Fruit fly (Drosophila melanogaster) whole organism, embryonic: ENCODE measurements around the gene CG7362.
A peak's percentile ranks its signal among the peaks of the same experiment; 100 is the strongest.

Experiments
- Blimp-1 ChIP-seq: fragments of 200-800 bp; sonication (Bioruptor generic); optimal IDR thresholded peaks from 3 replicates; lab custom pipeline; 2018; ENCODE audit warnings: missing biosample characterization, missing genetic modification characterization, mild to moderate bottlenecking, moderate library complexity, missing genetic modification reagents
- CG10462 ChIP-seq: fragments of 200-800 bp; sonication (Bioruptor generic); optimal IDR thresholded peaks from 2 replicates; lab custom pipeline; 2016; ENCODE audit warnings: missing biosample characterization, missing genetic modification characterization
- CG12104 ChIP-seq: fragments of 200-800 bp; sonication (Bioruptor generic); optimal IDR thresholded peaks from 3 replicates; lab custom pipeline; 2016; ENCODE audit warnings: missing biosample characterization, missing genetic modification characterization
- CG12236 ChIP-seq: fragments of 200-800 bp; sonication (Bioruptor generic); optimal IDR thresholded peaks from 2 replicates; lab custom pipeline; 2016; ENCODE audit warnings: missing biosample characterization, missing genetic modification characterization
- CG13894 ChIP-seq: fragments of 200-800 bp; sonication (Bioruptor generic); optimal IDR thresholded peaks from 3 replicates; lab custom pipeline; 2018; ENCODE audit warnings: missing biosample characterization, mild to moderate bottlenecking, missing genetic modification characterization, moderate library complexity
- CG14050 ChIP-seq: fragments of 200-800 bp; sonication (Bioruptor generic); IDR thresholded peaks from 3 replicates; pipeline ENCODE4 v1.3.6; 2022; ENCODE audit warnings: missing biosample characterization, missing genetic modification characterization
- CG14441 ChIP-seq: fragments of 200-800 bp; sonication (Bioruptor generic); IDR thresholded peaks from 2 replicates; pipeline ENCODE4 v1.3.6; 2022; ENCODE audit warnings: missing biosample characterization, missing genetic modification characterization
- CG14710 ChIP-seq: fragments of 200-800 bp; sonication (Bioruptor generic); optimal IDR thresholded peaks from 3 replicates; lab custom pipeline; 2019; ENCODE audit warnings: missing biosample characterization, mild to moderate bottlenecking, missing genetic modification characterization, moderate library complexity
- CG15269 ChIP-seq: fragments of 200-800 bp; sonication (Bioruptor generic); optimal IDR thresholded peaks from 2 replicates; lab custom pipeline; 2018; ENCODE audit warnings: missing biosample characterization, mild to moderate bottlenecking, missing genetic modification characterization, moderate library complexity
- CG1603 ChIP-seq: fragments of 200-800 bp; sonication (Bioruptor generic); optimal IDR thresholded peaks from 2 replicates; lab custom pipeline; 2019; ENCODE audit warnings: missing biosample characterization, mild to moderate bottlenecking, missing genetic modification characterization, moderate library complexity
- CG17829 ChIP-seq: fragments of 200-800 bp; optimal IDR thresholded peaks from 2 replicates; lab custom pipeline; 2019; ENCODE audit warnings: missing biosample characterization, mild to moderate bottlenecking, missing genetic modification characterization, moderate library complexity
- CG2120 ChIP-seq: fragments of 200-800 bp; sonication (Bioruptor generic); optimal IDR thresholded peaks from 3 replicates; lab custom pipeline; 2016; ENCODE audit warnings: missing biosample characterization, missing genetic modification characterization
- CG30431 ChIP-seq: fragments of 200-800 bp; sonication (Bioruptor generic); optimal IDR thresholded peaks from 2 replicates; lab custom pipeline; 2017; ENCODE audit warnings: missing biosample characterization, missing genetic modification characterization
- CG3726 ChIP-seq: fragments of 200-800 bp; sonication (Bioruptor generic); IDR thresholded peaks from 3 replicates; pipeline ENCODE4, ENCODE4 v1.3.6; 2022; ENCODE audit warnings: missing biosample characterization, missing genetic modification characterization
- CG42726 ChIP-seq: fragments of 200-800 bp; sonication (Bioruptor generic); IDR thresholded peaks from 2 replicates; pipeline ENCODE4 v1.3.6; 2022; ENCODE audit warnings: missing biosample characterization, missing genetic modification characterization; ENCODE audit not compliant: partially characterized antibody
- CG4328 ChIP-seq: fragments of 200-800 bp; sonication (Bioruptor generic); optimal IDR thresholded peaks from 3 replicates; lab custom pipeline; 2017; ENCODE audit warnings: missing biosample characterization, missing genetic modification reagents, missing genetic modification characterization
- CG4360 ChIP-seq: fragments of 200-800 bp; sonication (Bioruptor generic); IDR thresholded peaks from 2 replicates; pipeline ENCODE4 v1.3.6; 2022; ENCODE audit warnings: missing biosample characterization, missing genetic modification characterization
- CG4820 ChIP-seq: fragments of 200-800 bp; sonication (Bioruptor generic); optimal IDR thresholded peaks from 3 replicates; lab custom pipeline; 2016; ENCODE audit warnings: missing biosample characterization, missing genetic modification characterization
- CHES-1-like ChIP-seq: fragments of 200-800 bp; sonication (Bioruptor generic); optimal IDR thresholded peaks from 2 replicates; lab custom pipeline; 2016; ENCODE audit warnings: missing biosample characterization, missing genetic modification characterization
- Dip3 ChIP-seq: fragments of 200-800 bp; sonication (Bioruptor generic); optimal IDR thresholded peaks from 3 replicates; lab custom pipeline; 2016; ENCODE audit warnings: missing biosample characterization, missing genetic modification characterization
- HmgD ChIP-seq: fragments of 200-800 bp; sonication (Bioruptor generic); optimal IDR thresholded peaks from 3 replicates; lab custom pipeline; 2016; ENCODE audit warnings: missing biosample characterization, missing genetic modification characterization
- Hmr ChIP-seq: fragments of 200-800 bp; sonication (Bioruptor generic); optimal IDR thresholded peaks from 3 replicates; lab custom pipeline; 2017; ENCODE audit warnings: mild to moderate bottlenecking, missing biosample characterization, missing genetic modification reagents, missing genetic modification characterization
- Meics ChIP-seq: fragments of 200-800 bp; sonication (Bioruptor generic); optimal IDR thresholded peaks from 2 replicates; lab custom pipeline; 2017; ENCODE audit warnings: missing biosample characterization, mild to moderate bottlenecking, missing genetic modification characterization
- NC2β ChIP-seq: fragments of 200-800 bp; sonication (Bioruptor generic); optimal IDR thresholded peaks from 2 replicates; lab custom pipeline; 2016; ENCODE audit warnings: missing biosample characterization, missing genetic modification characterization
- Pdp1 ChIP-seq, 2 experiments: fragments of 200-800 bp; sonication (Bioruptor generic); optimal IDR thresholded peaks; 3 replicates each; lab custom pipeline; 2016; ENCODE audit warnings: missing biosample characterization in 2 of 2, missing genetic modification characterization in 2 of 2, mild to moderate bottlenecking in 1 of 2, moderate library complexity in 1 of 2
- Sry-β ChIP-seq: fragments of 200-800 bp; sonication (Bioruptor generic); optimal IDR thresholded peaks from 2 replicates; lab custom pipeline; 2018; ENCODE audit warnings: missing biosample characterization, mild to moderate bottlenecking, missing genetic modification characterization, moderate library complexity
- amos ChIP-seq: fragments of 200-800 bp; sonication (Bioruptor generic); IDR thresholded peaks from 2 replicates; pipeline ENCODE4 v1.3.6; 2022; ENCODE audit warnings: missing biosample characterization, missing genetic modification characterization; ENCODE audit not compliant: partially characterized antibody
- ase ChIP-seq: fragments of 200-800 bp; sonication (Bioruptor generic); IDR thresholded peaks from 3 replicates; pipeline ENCODE4 v1.3.6; 2022; ENCODE audit warnings: missing biosample characterization, missing genetic modification characterization
- bcd ChIP-seq: fragments of 200-800 bp; sonication (Bioruptor generic); optimal IDR thresholded peaks from 2 replicates; lab custom pipeline; 2017; ENCODE audit warnings: missing biosample characterization, mild to moderate bottlenecking, missing genetic modification characterization
- bsh ChIP-seq, 2 experiments: fragments of 200-800 bp; sonication (Bioruptor generic); optimal IDR thresholded peaks; 2 replicates each; lab custom pipeline; 2017 to 2018; ENCODE audit warnings: mild to moderate bottlenecking in 2 of 2, missing biosample characterization in 2 of 2, missing genetic modification characterization in 2 of 2, moderate library complexity in 1 of 2
- cad ChIP-seq: fragments of >200 bp; optimal IDR thresholded peaks from 2 replicates; lab custom pipeline; 2017; ENCODE audit warnings: missing biosample characterization, missing genetic modification characterization
- chm ChIP-seq: fragments of 200-800 bp; sonication (Bioruptor generic); IDR thresholded peaks from 2 replicates; pipeline ENCODE4 v1.3.6; 2022; ENCODE audit warnings: missing biosample characterization, missing genetic modification characterization
- crol ChIP-seq: fragments of 200-800 bp; sonication (Bioruptor generic); IDR thresholded peaks from 2 replicates; pipeline ENCODE4 v1.3.6; 2022; ENCODE audit warnings: missing biosample characterization, missing genetic modification characterization
- crp ChIP-seq, 2 experiments: fragments of 200-800 bp; sonication (Bioruptor generic); optimal IDR thresholded peaks; 2 replicates in 1 of 2; 3 replicates in 1 of 2; lab custom pipeline; 2017; ENCODE audit warnings: missing biosample characterization in 2 of 2, missing genetic modification characterization in 2 of 2, mild to moderate bottlenecking in 1 of 2, moderate library complexity in 1 of 2
- exex ChIP-seq: fragments of 200-800 bp; sonication (Bioruptor generic); optimal IDR thresholded peaks from 4 replicates; lab custom pipeline; 2018; ENCODE audit warnings: missing biosample characterization, mild to moderate bottlenecking, missing genetic modification characterization, moderate library complexity
- eyg ChIP-seq: fragments of 200-800 bp; sonication (Bioruptor generic); optimal IDR thresholded peaks from 3 replicates; lab custom pipeline; 2016; ENCODE audit warnings: missing biosample characterization, missing genetic modification characterization
- gcm2 ChIP-seq: fragments of 200-800 bp; sonication (Bioruptor generic); optimal IDR thresholded peaks from 2 replicates; lab custom pipeline; 2016; ENCODE audit warnings: missing biosample characterization, missing genetic modification characterization
- grau ChIP-seq: fragments of 200-800 bp; optimal IDR thresholded peaks from 3 replicates; lab custom pipeline; 2019; ENCODE audit warnings: missing biosample characterization, mild to moderate bottlenecking, missing genetic modification characterization, moderate library complexity
- inv ChIP-seq: fragments of 200-800 bp; sonication (Bioruptor generic); IDR thresholded peaks from 2 replicates; pipeline ENCODE4 v1.3.6; 2022; ENCODE audit warnings: missing biosample characterization, missing genetic modification characterization; ENCODE audit not compliant: partially characterized antibody
- jing ChIP-seq: fragments of 200-800 bp; sonication (Bioruptor generic); optimal IDR thresholded peaks from 2 replicates; lab custom pipeline; 2018; ENCODE audit warnings: missing biosample characterization, mild to moderate bottlenecking, missing genetic modification characterization
- phol ChIP-seq: fragments of 200-800 bp; sonication (Bioruptor generic); optimal IDR thresholded peaks from 3 replicates; lab custom pipeline; 2018; ENCODE audit warnings: missing biosample characterization, mild to moderate bottlenecking, missing genetic modification characterization, moderate library complexity
- pita ChIP-seq: fragments of 200-800 bp; sonication (Bioruptor generic); optimal IDR thresholded peaks from 2 replicates; lab custom pipeline; 2017; ENCODE audit warnings: missing biosample characterization, mild to moderate bottlenecking, missing genetic modification characterization
- pnt ChIP-seq: fragments of 200-800 bp; sonication (Bioruptor generic); optimal IDR thresholded peaks from 3 replicates; lab custom pipeline; 2016; ENCODE audit warnings: missing biosample characterization, missing genetic modification characterization
- pum ChIP-seq: fragments of 200-800 bp; sonication (Bioruptor generic); optimal IDR thresholded peaks from 2 replicates; lab custom pipeline; 2016; ENCODE audit warnings: missing biosample characterization, missing genetic modification characterization
- salm ChIP-seq: fragments of 200-800 bp; sonication (Bioruptor generic); optimal IDR thresholded peaks from 2 replicates; lab custom pipeline; 2018; ENCODE audit warnings: missing biosample characterization, mild to moderate bottlenecking, missing genetic modification characterization
- slp2 ChIP-seq: fragments of 200-800 bp; sonication (Bioruptor generic); optimal IDR thresholded peaks from 2 replicates; lab custom pipeline; 2016; ENCODE audit warnings: missing biosample characterization, missing genetic modification characterization
- tll ChIP-seq, 2 experiments: fragments of 200-800 bp in 1 of 2; fragments of >200 bp in 1 of 2; sonication (Bioruptor generic) in 1 of 2; optimal IDR thresholded peaks; 2 replicates each; lab custom pipeline; 2017 to 2019; ENCODE audit warnings: missing biosample characterization in 2 of 2, missing genetic modification characterization in 2 of 2, mild to moderate bottlenecking in 1 of 2, moderate library complexity in 1 of 2
- vnd ChIP-seq: fragments of 200-800 bp; sonication (Bioruptor generic); IDR thresholded peaks from 3 replicates; pipeline ENCODE4 v1.3.6; 2022; ENCODE audit warnings: missing biosample characterization, missing genetic modification characterization; ENCODE audit not compliant: partially characterized antibody
- wdn ChIP-seq: fragments of 200-800 bp; sonication (Bioruptor generic); IDR thresholded peaks from 2 replicates; pipeline ENCODE4 v1.3.6; 2022; ENCODE audit warnings: missing biosample characterization, missing genetic modification characterization

Gene CG7362

DNA sequence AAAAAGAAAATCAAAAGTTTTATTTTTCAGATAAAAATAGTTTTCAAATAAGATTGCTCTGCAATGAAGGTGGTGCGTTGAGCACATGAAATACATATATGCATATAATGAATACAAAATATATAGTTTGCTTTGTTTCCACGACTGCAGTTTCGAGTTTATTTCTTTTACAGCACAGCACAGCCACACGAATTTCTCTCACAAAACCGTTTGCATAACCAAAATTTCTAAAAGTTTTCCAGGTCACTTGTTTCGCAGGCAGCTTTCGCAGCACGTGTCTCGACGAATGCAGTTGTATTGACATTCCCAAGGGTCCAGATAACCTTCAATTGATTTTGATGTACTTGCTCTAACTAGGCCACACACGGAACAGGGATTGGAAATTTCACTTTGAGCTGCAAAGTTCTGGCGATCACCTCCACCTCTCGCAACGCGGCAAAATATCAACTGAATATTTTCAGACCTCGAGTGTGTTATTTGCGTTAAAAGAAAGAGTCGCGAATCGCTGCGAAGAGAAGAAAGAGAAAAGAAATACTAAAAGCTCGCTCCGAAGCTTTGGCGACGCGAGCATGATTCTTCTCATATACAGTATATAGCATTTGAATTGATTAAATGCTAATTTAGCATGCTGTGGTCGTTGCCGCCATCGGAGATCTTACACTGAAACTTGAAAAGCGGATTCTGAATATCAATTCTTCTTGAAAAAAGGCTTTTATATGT is 23.0 kb downstream of the CG7362 start, which contains the start of gene CG7530 (continued):
- TF ChIP-seq Hmr: peak; percentile 49
- TF ChIP-seq bsh (GFP tag; optimal IDR thresholded peaks at IDR 0.05; lab: Kevin White, UChicago): no peak
- TF ChIP-seq grau (tag; lab: Kevin White, UChicago): no peak
- TF ChIP-seq amos (GFP tag; lab: Robert Waterston, UW): no peak
- no peak for TF ChIP-seq salm (tag; lab: Kevin White, UChicago)
- no peak for TF ChIP-seq CG14050
- no peak for TF ChIP-seq pita (GFP tag; lab: Kevin White, UChicago)
- TF ChIP-seq CG13894 (tag; lab: Kevin White, UChicago): no peak
- no peak for TF ChIP-seq cad (GFP tag; lab: Kevin White, UChicago)
- no peak for TF ChIP-seq inv
- TF ChIP-seq CG12104 (GFP tag; lab: Kevin White, UChicago): no peak
- no peak for TF ChIP-seq Dip3 (GFP tag; lab: Kevin White, UChicago)
- no peak for TF ChIP-seq crp (GFP tag; optimal IDR thresholded peaks at IDR 0.05; lab: Kevin White, UChicago)
- no peak for TF ChIP-seq Sry-β (GFP tag; lab: Kevin White, UChicago)
- TF ChIP-seq CG3726: no peak
- peak in 1 of 2 experiments; percentile 91 for TF ChIP-seq Pdp1 (GFP tag; optimal IDR thresholded peaks at IDR 0.05; lab: Kevin White, UChicago)
- no peak for TF ChIP-seq jing (GFP tag; lab: Kevin White, UChicago)
- no peak for TF ChIP-seq Blimp-1 (GFP tag; lab: Kevin White, UChicago)
- no peak for TF ChIP-seq ase (GFP tag; lab: Robert Waterston, UW)
- TF ChIP-seq CG4328 (GFP tag; lab: Kevin White, UChicago): no peak
- TF ChIP-seq bcd (GFP tag; lab: Kevin White, UChicago): no peak
- TF ChIP-seq phol (tag; lab: Kevin White, UChicago): no peak
- no peak for TF ChIP-seq HmgD (GFP tag; lab: Kevin White, UChicago)
- no peak for TF ChIP-seq tll (GFP tag; optimal IDR thresholded peaks at IDR 0.05; lab: Kevin White, UChicago)
- no peak for TF ChIP-seq CG14710 (tag; lab: Kevin White, UChicago)
- TF ChIP-seq crol (GFP tag; lab: Robert Waterston, UW): no peak
- no peak for TF ChIP-seq CG4360 (GFP tag; lab: Robert Waterston, UW)
- no peak for TF ChIP-seq eyg
- TF ChIP-seq pnt: no peak
- TF ChIP-seq vnd: no peak
- TF ChIP-seq CG2120: peak; percentile 53
- no peak for TF ChIP-seq CG30431 (GFP tag; lab: Kevin White, UChicago)
- peak; percentile 12 for TF ChIP-seq CG17829 (tag; lab: Kevin White, UChicago)
- TF ChIP-seq slp2: no peak
- TF ChIP-seq CG4820 (GFP tag; lab: Kevin White, UChicago): no peak
- no peak for TF ChIP-seq wdn (GFP tag; lab: Robert Waterston, UW)
- no peak for TF ChIP-seq CG15269 (tag; lab: Kevin White, UChicago)
- TF ChIP-seq CG10462 (GFP tag; lab: Kevin White, UChicago): no peak
- TF ChIP-seq CHES-1-like (GFP tag; lab: Kevin White, UChicago): no peak
- no peak for TF ChIP-seq gcm2
- no peak for TF ChIP-seq NC2β (GFP tag; lab: Kevin White, UChicago)
- no peak for TF ChIP-seq CG1603
- TF ChIP-seq CG42726 (GFP tag; lab: Robert Waterston, UW): no peak
- no peak; the same call in 1 of the 2 replicates for TF ChIP-seq chm (GFP tag; lab: Robert Waterston, UW)
- TF ChIP-seq CG14441: 0 out of 2 replicates have a peak, but pooled peaks have one; percentile 39
- TF ChIP-seq exex (tag; lab: Kevin White, UChicago): peak; percentile 29
- peak; percentile 47 for TF ChIP-seq Meics (GFP tag; lab: Kevin White, UChicago)
- TF ChIP-seq pum (GFP tag; lab: Kevin White, UChicago): no peak
- TF ChIP-seq CG12236 (GFP tag; lab: Kevin White, UChicago): no peak
